Worm (Caenorhabditis elegans) whole organism, L1 larva: ENCODE results near the gene rpn-7.

Source experiments
- Y116A8C.19 ChIP-seq: sonication (generic microtip); optimal IDR thresholded peaks from 2 replicates; lab custom pipeline; 2016; ENCODE audit warnings: missing compliant biosample characterization, missing genetic modification characterization, borderline replicate concordance
- aha-1 ChIP-seq: fragments of 150-350 bp; optimal IDR thresholded peaks from 2 replicates; lab custom pipeline; 2014; ENCODE audit warnings: missing biosample characterization, missing genetic modification characterization
- alr-1 ChIP-seq: fragments of 200-800 bp; sonication (Bioruptor generic); optimal IDR thresholded peaks from 2 replicates; lab custom pipeline; 2018; ENCODE audit warnings: borderline replicate concordance, mild to moderate bottlenecking, missing genetic modification characterization, missing compliant biosample characterization
- aly-2 ChIP-seq: fragments of 150-350 bp; optimal IDR thresholded peaks from 2 replicates; lab custom pipeline; 2014; ENCODE audit warnings: missing biosample characterization, missing genetic modification characterization
- ama-1 ChIP-seq: fragments of 150-350 bp; optimal IDR thresholded peaks from 2 replicates; lab custom pipeline; 2014
- ceh-63 ChIP-seq: fragments of 200-800 bp; sonication (Bioruptor generic); optimal IDR thresholded peaks from 2 replicates; lab custom pipeline; 2018; ENCODE audit warnings: mild to moderate bottlenecking, missing genetic modification characterization, missing compliant biosample characterization
- ceh-8 ChIP-seq: fragments of 200-800 bp; sonication (Bioruptor generic); optimal IDR thresholded peaks from 2 replicates; lab custom pipeline; 2018; ENCODE audit warnings: mild to moderate bottlenecking, missing genetic modification characterization, moderate library complexity, missing compliant biosample characterization
- ces-1 ChIP-seq: fragments of 150-350 bp; optimal IDR thresholded peaks from 2 replicates; lab custom pipeline; 2014; ENCODE audit warnings: missing biosample characterization, missing genetic modification reagents, missing genetic modification characterization
- dpl-1 ChIP-seq, 3 experiments: fragments of 150-350 bp in 2 of 3; sonication (generic microtip) in 1 of 3; optimal IDR thresholded peaks; 2 replicates each; lab custom pipeline; 2014 to 2017; ENCODE audit warnings: missing biosample characterization in 3 of 3, missing genetic modification characterization in 3 of 3, missing genetic modification reagents in 3 of 3
- efl-1 ChIP-seq, 4 experiments: fragments of 150-350 bp; optimal IDR thresholded peaks in 3 of 4; peaks in 1 of 4; 1 replicate in 1 of 4; 2 replicates in 3 of 4; lab custom pipeline; 2014; ENCODE audit warnings: missing biosample characterization in 2 of 4, missing genetic modification characterization in 2 of 4, missing genetic modification reagents in 2 of 4
- egl-13 ChIP-seq: sonication (generic microtip); optimal IDR thresholded peaks from 2 replicates; lab custom pipeline; 2016; ENCODE audit warnings: missing genotype, missing genetic modification reagents, missing genetic modification characterization, missing compliant biosample characterization
- egl-27 ChIP-seq, 2 experiments: fragments of 150-350 bp in 1 of 2; sonication (generic microtip); optimal IDR thresholded peaks; 3 replicates each; lab custom pipeline; 2017 to 2018; ENCODE audit warnings: missing biosample characterization in 2 of 2, missing genetic modification characterization in 2 of 2, missing genetic modification reagents in 2 of 2
- elt-2 ChIP-seq: sonication (generic microtip); optimal IDR thresholded peaks from 2 replicates; lab custom pipeline; 2016; ENCODE audit warnings: missing genetic modification characterization, mild to moderate bottlenecking, inconsistent platforms, missing compliant biosample characterization, missing genetic modification reagents
- fkh-10 ChIP-seq: sonication (generic microtip); optimal IDR thresholded peaks from 2 replicates; lab custom pipeline; 2017; ENCODE audit warnings: missing biosample characterization, missing genetic modification reagents, missing genetic modification characterization
- fkh-4 ChIP-seq: sonication (generic microtip); optimal IDR thresholded peaks from 2 replicates; lab custom pipeline; 2016; ENCODE audit warnings: missing compliant biosample characterization, missing genetic modification characterization, borderline replicate concordance
- fkh-8 ChIP-seq: sonication (generic microtip); optimal IDR thresholded peaks from 2 replicates; lab custom pipeline; 2016; ENCODE audit warnings: mild to moderate bottlenecking, missing genetic modification characterization, missing compliant biosample characterization
- hlh-17 ChIP-seq: fragments of 200-800 bp; sonication (Bioruptor generic); optimal IDR thresholded peaks from 2 replicates; lab custom pipeline; 2018; ENCODE audit warnings: missing genetic modification characterization, mild to moderate bottlenecking, missing compliant biosample characterization, moderate library complexity, borderline replicate concordance
- jun-1 ChIP-seq: fragments of 150-350 bp; optimal IDR thresholded peaks from 2 replicates; lab custom pipeline; 2014; ENCODE audit warnings: missing biosample characterization, missing genetic modification reagents, missing genetic modification characterization
- lin-13 ChIP-seq: fragments of 150-350 bp; optimal IDR thresholded peaks from 2 replicates; lab custom pipeline; 2014; ENCODE audit warnings: missing biosample characterization, missing genetic modification reagents, missing genetic modification characterization
- lin-14 ChIP-seq: fragments of 200-800 bp; sonication (Bioruptor generic); optimal IDR thresholded peaks from 2 replicates; lab custom pipeline; 2018; ENCODE audit warnings: mild to moderate bottlenecking, missing genetic modification characterization, moderate library complexity, missing compliant biosample characterization
- lin-15B ChIP-seq: fragments of 150-350 bp; sonication (generic microtip); optimal IDR thresholded peaks from 3 replicates; lab custom pipeline; 2014; ENCODE audit warnings: missing biosample characterization, missing genetic modification characterization
- lin-35 ChIP-seq, 2 experiments: fragments of 150-350 bp; optimal IDR thresholded peaks; 2 replicates each; lab custom pipeline; 2014; ENCODE audit warnings: missing biosample characterization in 2 of 2, missing genetic modification characterization in 2 of 2, missing genetic modification reagents in 2 of 2
- lir-3 ChIP-seq: sonication (generic microtip); optimal IDR thresholded peaks from 2 replicates; lab custom pipeline; 2016; ENCODE audit warnings: mild to moderate bottlenecking, missing genetic modification characterization, moderate library complexity, missing compliant biosample characterization; ENCODE audit not compliant: poor library complexity
- lsy-2 ChIP-seq, 2 experiments: fragments of 150-350 bp; optimal IDR thresholded peaks; 2 replicates each; lab custom pipeline; 2014; ENCODE audit warnings: missing biosample characterization in 2 of 2, missing genetic modification characterization in 2 of 2
- mef-2 ChIP-seq: fragments of 150-350 bp; optimal IDR thresholded peaks from 2 replicates; lab custom pipeline; 2014; ENCODE audit warnings: missing biosample characterization, missing genetic modification characterization
- nhr-12 ChIP-seq: sonication (generic microtip); optimal IDR thresholded peaks from 2 replicates; lab custom pipeline; 2017; ENCODE audit warnings: missing biosample characterization, missing genetic modification characterization
- nhr-47 ChIP-seq: sonication (generic microtip); optimal IDR thresholded peaks from 2 replicates; lab custom pipeline; 2016; ENCODE audit warnings: mild to moderate bottlenecking, missing genetic modification characterization, moderate library complexity, missing compliant biosample characterization
- nhr-76 ChIP-seq: sonication (generic microtip); optimal IDR thresholded peaks from 2 replicates; lab custom pipeline; 2017; ENCODE audit warnings: missing biosample characterization, missing genetic modification characterization
- nhr-77 ChIP-seq: fragments of 150-350 bp; optimal IDR thresholded peaks from 2 replicates; lab custom pipeline; 2014; ENCODE audit warnings: missing biosample characterization, missing genetic modification characterization
- nhr-84 ChIP-seq: sonication (generic microtip); optimal IDR thresholded peaks from 2 replicates; lab custom pipeline; 2017; ENCODE audit warnings: missing biosample characterization, missing genetic modification characterization
- nhr-85 ChIP-seq: sonication (generic microtip); peaks from one replicate; lab custom pipeline; 2016; ENCODE audit warnings: missing genetic modification characterization, inconsistent platforms, missing compliant biosample characterization
- nhr-90 ChIP-seq: sonication (generic microtip); optimal IDR thresholded peaks from 2 replicates; lab custom pipeline; 2016; ENCODE audit warnings: mild to moderate bottlenecking, missing genetic modification characterization, missing compliant biosample characterization; ENCODE audit not compliant: poor library complexity
- pqm-1 ChIP-seq: sonication (generic microtip); optimal IDR thresholded peaks from 3 replicates; lab custom pipeline; 2017; ENCODE audit warnings: missing biosample characterization, missing genetic modification characterization
- rnt-1 ChIP-seq: sonication (generic microtip); optimal IDR thresholded peaks from 2 replicates; lab custom pipeline; 2016; ENCODE audit warnings: mild to moderate bottlenecking, missing genetic modification characterization, moderate library complexity, missing compliant biosample characterization
- skn-1 ChIP-seq: fragments of 150-350 bp; optimal IDR thresholded peaks from 2 replicates; lab custom pipeline; 2014; ENCODE audit warnings: missing biosample characterization, missing genetic modification characterization
- snpc-4 ChIP-seq: fragments of 150-350 bp; optimal IDR thresholded peaks from 2 replicates; lab custom pipeline; 2014; ENCODE audit warnings: missing biosample characterization, missing genetic modification characterization
- swsn-7 ChIP-seq: sonication (generic microtip); optimal IDR thresholded peaks from 2 replicates; lab custom pipeline; 2016; ENCODE audit warnings: missing genetic modification characterization, missing compliant biosample characterization
- tlp-1 ChIP-seq: fragments of 150-350 bp; optimal IDR thresholded peaks from 2 replicates; lab custom pipeline; 2014; ENCODE audit warnings: missing biosample characterization, missing genetic modification characterization
- unc-130 ChIP-seq: fragments of 150-350 bp; optimal IDR thresholded peaks from 2 replicates; lab custom pipeline; 2017; ENCODE audit warnings: missing biosample characterization, missing genetic modification characterization, inconsistent platforms
- unc-86 ChIP-seq: sonication (generic microtip); optimal IDR thresholded peaks from 2 replicates; lab custom pipeline; 2016; ENCODE audit warnings: missing genetic modification characterization, missing compliant biosample characterization
- unc-98 ChIP-seq: fragments of 200-800 bp; sonication (Bioruptor generic); IDR thresholded peaks from 2 replicates; pipeline ENCODE4 v1.3.6; 2022; ENCODE audit warnings: missing genetic modification characterization, missing compliant biosample characterization
- zag-1 ChIP-seq: fragments of 150-350 bp; optimal IDR thresholded peaks from 2 replicates; lab custom pipeline; 2014; ENCODE audit warnings: missing biosample characterization, missing genetic modification characterization
- zip-4 ChIP-seq: fragments of 200-800 bp; sonication (Bioruptor generic); optimal IDR thresholded peaks from 2 replicates; lab custom pipeline; 2018; ENCODE audit warnings: mild to moderate bottlenecking, missing genetic modification characterization, moderate library complexity, missing compliant biosample characterization

The rpn-7 gene

DNA sequence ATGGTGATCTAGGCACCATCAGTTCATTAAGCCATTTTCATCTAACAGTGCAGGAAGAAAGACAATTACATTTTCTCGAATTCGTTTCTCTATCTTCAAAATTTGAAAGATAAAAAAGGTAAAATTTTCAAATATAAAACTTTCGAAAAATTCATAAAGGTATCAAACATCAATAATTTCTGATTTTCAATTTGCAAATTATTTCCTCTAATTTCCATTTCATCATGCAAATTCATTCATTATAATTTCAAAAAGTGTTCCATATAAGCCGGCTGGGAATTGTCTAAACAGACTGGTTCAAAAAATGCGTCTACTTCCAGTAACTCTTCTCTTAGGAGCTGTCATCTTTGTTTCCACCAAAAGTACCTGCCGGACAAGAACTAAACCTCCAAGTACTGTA is 11.3 kb downstream of the rpn-7 start, which contains the start of gene clec-183:
clec-183 (plus strand) TSS at position 301 of the 400 bp plus-strand sequence.
- no peak for TF ChIP-seq unc-98 (GFP tag; lab: Robert Waterston, UW)
- TF ChIP-seq nhr-85 (tag; lab: Kevin White, UChicago), result no peak
- TF ChIP-seq hlh-17 (GFP tag; lab: Kevin White, UChicago), result no peak
- no peak for TF ChIP-seq nhr-12 (tag; lab: Kevin White, UChicago)
- TF ChIP-seq tlp-1 (tag; lab: Kevin White, UChicago), result no peak
- no peak for TF ChIP-seq ama-1 (lab: Kevin White, UChicago)
- TF ChIP-seq egl-27 (tag; optimal IDR thresholded peaks at IDR 0.05; lab: Kevin White, UChicago), result no peak

DNA sequence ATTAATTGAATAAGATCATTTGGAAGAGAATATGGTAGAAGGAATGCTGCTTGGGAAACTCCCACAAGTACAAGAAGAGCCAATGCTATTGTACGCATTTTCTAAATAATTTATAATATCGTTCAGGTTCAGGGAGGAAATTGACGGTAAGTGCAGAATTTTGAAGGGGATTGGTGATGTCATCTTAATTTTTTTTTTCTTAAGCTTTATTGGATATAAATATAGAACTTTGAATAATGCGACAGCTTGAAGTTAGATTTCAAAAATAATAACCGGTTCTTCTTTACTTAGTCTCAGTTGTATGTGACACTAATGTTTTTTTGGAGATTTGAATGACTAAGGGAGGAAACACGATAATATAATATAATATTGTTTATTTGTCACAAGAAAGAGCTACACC is 14.3 kb downstream of the rpn-7 start, which contains the start of gene nspg-7.1:
nspg-7.1 (minus strand) TSS at position 101 of the 400 bp plus-strand sequence.
- TF ChIP-seq unc-130 (tag; lab: Kevin White, UChicago) (no peak), snpc-4 (tag; lab: Kevin White, UChicago) (no peak)

DNA sequence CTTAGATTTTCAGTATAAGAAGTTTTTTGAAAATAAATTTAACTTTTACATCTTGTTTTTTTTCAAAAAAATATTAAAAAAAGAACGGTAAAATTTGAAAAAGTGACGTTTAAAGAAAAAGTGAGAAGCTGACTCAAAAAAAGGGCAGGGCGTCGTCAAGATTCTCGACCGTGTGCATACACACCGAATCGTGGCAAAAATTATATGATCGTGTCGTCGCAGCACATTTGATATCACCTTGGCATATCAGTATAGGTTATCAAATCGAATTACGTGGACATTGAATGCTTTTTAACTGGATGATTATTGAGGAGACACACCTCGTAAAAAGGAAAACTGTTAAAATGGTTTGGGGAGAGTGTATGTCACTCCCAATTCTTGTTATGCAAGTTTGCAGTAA is 16.6 kb downstream of the rpn-7 start:
- no peak for TF ChIP-seq aha-1 (tag; lab: Kevin White, UChicago)
- TF ChIP-seq elt-2 (tag; lab: Kevin White, UChicago), result peak; percentile 47
- TF ChIP-seq efl-1 (optimal IDR thresholded peaks at IDR 0.05; lab: Kevin White, UChicago), result no peak
- TF ChIP-seq efl-1 (GFP tag; optimal IDR thresholded peaks at IDR 0.05 in 1 of 2; lab: Kevin White, UChicago), result peak in 1 of 2 experiments; percentile 41
- peak; percentile 5 for TF ChIP-seq nhr-90
- TF ChIP-seq ama-1 (lab: Kevin White, UChicago), result peak; percentile 45
- TF ChIP-seq, all 84 proteins: peak for 4

DNA sequence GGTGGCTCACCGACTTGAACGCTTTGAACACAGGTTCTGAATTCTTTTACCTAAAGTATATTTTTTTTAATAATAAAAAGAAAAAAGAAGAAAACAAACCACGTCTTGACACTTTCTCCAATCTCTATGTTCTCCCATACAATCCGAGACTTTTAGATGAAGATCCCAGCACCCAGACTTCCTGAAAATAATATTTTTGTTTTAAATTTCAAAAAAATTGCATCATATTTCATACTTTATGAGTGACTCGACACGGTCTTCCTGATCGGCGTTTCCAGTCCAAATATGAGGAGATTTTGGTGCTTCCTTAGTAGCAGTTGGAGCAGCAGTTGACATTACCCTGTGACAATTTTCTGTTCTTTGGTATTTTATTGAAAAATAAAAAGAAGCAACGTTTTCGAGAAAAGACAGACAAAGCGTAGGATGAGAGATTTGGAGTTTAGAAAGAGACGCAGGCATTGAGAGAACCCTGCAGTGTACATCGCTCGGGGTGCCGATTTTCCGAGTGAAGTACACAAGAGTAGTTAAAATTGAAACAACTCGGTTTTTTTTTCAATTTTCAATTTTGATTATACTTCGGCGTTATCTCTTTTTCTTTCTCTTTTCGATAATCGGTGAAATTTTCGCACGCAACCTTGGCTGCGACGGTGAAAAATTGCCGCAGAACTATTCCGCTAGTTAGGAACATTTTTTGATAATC is 19.3 kb downstream of the rpn-7 start, which contains the start of the genes coa-4 and T20D3.14:
coa-4 (minus strand) TSS at position 51 of the 700 bp plus-strand sequence.
T20D3.14 (minus strand) TSS at position 358 of the 700 bp plus-strand sequence.
- no peak for TF ChIP-seq aly-2 (tag; lab: Kevin White, UChicago)
- peak; percentile 43 for TF ChIP-seq nhr-47
- TF ChIP-seq fkh-8 (tag; lab: Kevin White, UChicago), result no peak
- no peak for TF ChIP-seq unc-98 (GFP tag; lab: Robert Waterston, UW)
- no peak for TF ChIP-seq lin-15B (tag; lab: Kevin White, UChicago)
- no peak for TF ChIP-seq fkh-10 (GFP tag; lab: Kevin White, UChicago)
- TF ChIP-seq nhr-76 (tag; lab: Kevin White, UChicago), result no peak
- no peak for TF ChIP-seq ces-1 (GFP tag; lab: Kevin White, UChicago)
- TF ChIP-seq pqm-1, result no peak
- no peak for TF ChIP-seq fkh-4 (tag; lab: Kevin White, UChicago)
- TF ChIP-seq tlp-1 (tag; lab: Kevin White, UChicago), result no peak
- TF ChIP-seq lir-3, result no peak
- TF ChIP-seq nhr-12 (tag; lab: Kevin White, UChicago), result no peak
- no peak for TF ChIP-seq ceh-63 (GFP tag; lab: Kevin White, UChicago)
- peak; percentile 11 for TF ChIP-seq nhr-77 (tag; lab: Kevin White, UChicago)
- no peak for TF ChIP-seq skn-1 (tag; lab: Kevin White, UChicago)
- TF ChIP-seq mef-2 (tag; lab: Kevin White, UChicago), result no peak
- TF ChIP-seq unc-86, result no peak
- TF ChIP-seq aha-1 (tag; lab: Kevin White, UChicago), result no peak
- no peak for TF ChIP-seq zip-4 (GFP tag; lab: Kevin White, UChicago)
- peak; percentile 41 to 64 for TF ChIP-seq lin-35 (GFP tag; optimal IDR thresholded peaks at IDR 0.05; lab: Kevin White, UChicago)
- TF ChIP-seq zag-1 (tag; lab: Kevin White, UChicago), result no peak
- TF ChIP-seq ceh-8, result no peak
- TF ChIP-seq lin-13 (GFP tag; lab: Kevin White, UChicago), result no peak
- TF ChIP-seq jun-1 (tag; lab: Kevin White, UChicago), result no peak
- TF ChIP-seq lin-14, result peak; percentile 75
- TF ChIP-seq nhr-84 (tag; lab: Kevin White, UChicago), result no peak
- peak; percentile 50 to 57 for TF ChIP-seq efl-1 (optimal IDR thresholded peaks at IDR 0.05; lab: Kevin White, UChicago)
- TF ChIP-seq efl-1 (GFP tag; optimal IDR thresholded peaks at IDR 0.05 in 1 of 2; lab: Kevin White, UChicago), result peak; percentile 43 to 83
- peak; percentile 53 to 58 for TF ChIP-seq lsy-2 (tag; optimal IDR thresholded peaks at IDR 0.05; lab: Kevin White, UChicago)
- peak in 2 of 3 experiments; percentile 17 to 48 for TF ChIP-seq dpl-1 (GFP tag; optimal IDR thresholded peaks at IDR 0.05; lab: Kevin White, UChicago)
- TF ChIP-seq nhr-85 (tag; lab: Kevin White, UChicago), result peak; percentile 55
- TF ChIP-seq alr-1 (tag; lab: Kevin White, UChicago), result no peak
- TF ChIP-seq elt-2 (tag; lab: Kevin White, UChicago), result peak; percentile 17
- no peak for TF ChIP-seq egl-13
- peak; percentile 33 for TF ChIP-seq rnt-1
- TF ChIP-seq Y116A8C.19 (tag; lab: Kevin White, UChicago), result no peak
- peak; percentile 39 for TF ChIP-seq swsn-7 (tag; lab: Kevin White, UChicago)
